Fruit fly (Drosophila melanogaster) whole organism, adult: ENCODE data around the gene CG4452.

ENCODE experiments used
- CG11617 ChIP-seq: fragments of 200-800 bp; sonication (Bioruptor generic); optimal IDR thresholded peaks from 2 replicates; lab custom pipeline; 2017; ENCODE audit warnings: mild to moderate bottlenecking, missing biosample characterization, missing genetic modification reagents, missing genetic modification characterization
- CG12768 ChIP-seq: fragments of 200-800 bp; sonication (Bioruptor generic); optimal IDR thresholded peaks from 2 replicates; lab custom pipeline; 2017; ENCODE audit warnings: missing biosample characterization, missing genetic modification characterization, mild to moderate bottlenecking, moderate library complexity, missing genetic modification reagents
- CG14711 ChIP-seq: fragments of 200-800 bp; sonication (Bioruptor generic); optimal IDR thresholded peaks from 2 replicates; lab custom pipeline; 2018; ENCODE audit warnings: missing biosample characterization, mild to moderate bottlenecking, missing genetic modification characterization, moderate library complexity
- CG1620 ChIP-seq: fragments of 200-800 bp; sonication (Bioruptor generic); optimal IDR thresholded peaks from 2 replicates; lab custom pipeline; 2016; ENCODE audit warnings: missing biosample characterization, missing genetic modification characterization
- CG33017 ChIP-seq: fragments of 200-800 bp; sonication (Bioruptor generic); optimal IDR thresholded peaks from 2 replicates; lab custom pipeline; 2018; ENCODE audit warnings: missing biosample characterization, mild to moderate bottlenecking, missing genetic modification characterization, moderate library complexity
- CG5204 ChIP-seq: fragments of 200-800 bp; sonication (Bioruptor generic); optimal IDR thresholded peaks from 2 replicates; lab custom pipeline; 2016; ENCODE audit warnings: missing biosample characterization, missing genetic modification characterization
- CG7045 ChIP-seq: fragments of 200-800 bp; sonication (Bioruptor generic); optimal IDR thresholded peaks from 2 replicates; lab custom pipeline; 2017; ENCODE audit warnings: missing biosample characterization, mild to moderate bottlenecking, missing genetic modification characterization
- CG7101 ChIP-seq: fragments of 200-800 bp; sonication (Bioruptor generic); optimal IDR thresholded peaks from 2 replicates; lab custom pipeline; 2018; ENCODE audit warnings: missing biosample characterization, mild to moderate bottlenecking, missing genetic modification characterization, moderate library complexity
- Clk ChIP-seq: fragments of 200-800 bp; sonication (Bioruptor generic); optimal IDR thresholded peaks from 2 replicates; lab custom pipeline; 2017; ENCODE audit warnings: missing biosample characterization, missing genetic modification characterization
- Crg-1 ChIP-seq: fragments of 200-800 bp; sonication (Bioruptor generic); optimal IDR thresholded peaks from 2 replicates; lab custom pipeline; 2016; ENCODE audit warnings: missing biosample characterization, missing genetic modification characterization
- Hr96 ChIP-seq: fragments of 200-800 bp; sonication (Bioruptor generic); optimal IDR thresholded peaks from 2 replicates; lab custom pipeline; 2016; ENCODE audit warnings: missing biosample characterization, missing genetic modification characterization
- Mnt ChIP-seq: fragments of 200-800 bp; sonication (Bioruptor generic); optimal IDR thresholded peaks from 2 replicates; lab custom pipeline; 2016; ENCODE audit warnings: missing biosample characterization, mild to moderate bottlenecking, missing genetic modification characterization
- bab1 ChIP-seq: fragments of 200-800 bp; sonication (Bioruptor generic); optimal IDR thresholded peaks from 3 replicates; lab custom pipeline; 2019; ENCODE audit warnings: missing biosample characterization, mild to moderate bottlenecking, missing genetic modification characterization, moderate library complexity
- cic ChIP-seq: fragments of 200-800 bp; sonication (Bioruptor generic); optimal IDR thresholded peaks from 2 replicates; lab custom pipeline; 2017; ENCODE audit warnings: missing biosample characterization, mild to moderate bottlenecking, missing genetic modification characterization, moderate library complexity
- cnc ChIP-seq, 2 experiments: fragments of >200 bp; optimal IDR thresholded peaks; 2 replicates each; lab custom pipeline; 2017
- kay ChIP-seq: fragments of 200-800 bp; sonication (Bioruptor generic); peaks from one replicate; lab custom pipeline; 2016; ENCODE audit warnings: missing biosample characterization, missing genetic modification characterization, borderline replicate concordance
- ovo ChIP-seq: fragments of 200-800 bp; sonication (Bioruptor generic); optimal IDR thresholded peaks from 2 replicates; lab custom pipeline; 2016; ENCODE audit warnings: missing biosample characterization, missing genetic modification characterization
- pad ChIP-seq: fragments of 200-800 bp; sonication (Bioruptor generic); optimal IDR thresholded peaks from 3 replicates; lab custom pipeline; 2017; ENCODE audit warnings: missing biosample characterization, missing genetic modification characterization, mild to moderate bottlenecking, moderate library complexity, missing genetic modification reagents
- tj ChIP-seq: fragments of 200-800 bp; sonication (Bioruptor generic); optimal IDR thresholded peaks from 3 replicates; lab custom pipeline; 2017; ENCODE audit warnings: missing biosample characterization, mild to moderate bottlenecking, missing genetic modification characterization, moderate library complexity
- toe ChIP-seq: fragments of 200-800 bp; sonication (Bioruptor generic); optimal IDR thresholded peaks from 2 replicates; lab custom pipeline; 2016; ENCODE audit warnings: missing biosample characterization, missing genetic modification characterization

Gene CG4452

DNA sequence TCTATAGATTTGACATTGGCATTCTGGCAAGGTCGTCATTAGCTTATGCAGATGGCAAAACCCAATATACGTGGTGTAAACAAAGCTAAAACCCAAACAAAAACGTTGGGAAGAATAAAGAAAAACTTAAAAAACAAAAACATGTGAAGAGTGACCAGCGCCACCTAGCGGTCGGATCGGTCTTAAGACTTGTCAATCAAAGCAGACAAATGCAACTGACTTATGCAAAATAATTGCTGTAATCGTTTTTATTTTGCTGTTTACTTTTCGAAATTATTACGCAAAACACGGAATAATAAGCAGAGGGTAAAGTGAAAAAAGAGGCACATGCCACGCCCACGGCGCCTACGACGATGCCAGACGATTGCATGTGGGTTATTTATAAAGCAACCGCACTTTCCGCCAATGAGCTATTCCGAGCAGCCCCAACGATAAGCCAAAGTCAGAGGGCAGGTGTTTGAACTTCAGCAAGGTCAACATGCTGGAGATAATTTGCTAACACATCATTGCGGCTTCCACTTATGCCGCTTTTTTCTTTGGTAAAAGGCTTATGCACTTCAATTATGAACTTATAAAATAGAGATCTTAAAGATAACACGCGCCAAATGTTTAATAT lies 10.9 kb upstream of the CG4452 start:
- no peak for TF ChIP-seq Crg-1 (GFP tag; lab: Kevin White, UChicago)

DNA sequence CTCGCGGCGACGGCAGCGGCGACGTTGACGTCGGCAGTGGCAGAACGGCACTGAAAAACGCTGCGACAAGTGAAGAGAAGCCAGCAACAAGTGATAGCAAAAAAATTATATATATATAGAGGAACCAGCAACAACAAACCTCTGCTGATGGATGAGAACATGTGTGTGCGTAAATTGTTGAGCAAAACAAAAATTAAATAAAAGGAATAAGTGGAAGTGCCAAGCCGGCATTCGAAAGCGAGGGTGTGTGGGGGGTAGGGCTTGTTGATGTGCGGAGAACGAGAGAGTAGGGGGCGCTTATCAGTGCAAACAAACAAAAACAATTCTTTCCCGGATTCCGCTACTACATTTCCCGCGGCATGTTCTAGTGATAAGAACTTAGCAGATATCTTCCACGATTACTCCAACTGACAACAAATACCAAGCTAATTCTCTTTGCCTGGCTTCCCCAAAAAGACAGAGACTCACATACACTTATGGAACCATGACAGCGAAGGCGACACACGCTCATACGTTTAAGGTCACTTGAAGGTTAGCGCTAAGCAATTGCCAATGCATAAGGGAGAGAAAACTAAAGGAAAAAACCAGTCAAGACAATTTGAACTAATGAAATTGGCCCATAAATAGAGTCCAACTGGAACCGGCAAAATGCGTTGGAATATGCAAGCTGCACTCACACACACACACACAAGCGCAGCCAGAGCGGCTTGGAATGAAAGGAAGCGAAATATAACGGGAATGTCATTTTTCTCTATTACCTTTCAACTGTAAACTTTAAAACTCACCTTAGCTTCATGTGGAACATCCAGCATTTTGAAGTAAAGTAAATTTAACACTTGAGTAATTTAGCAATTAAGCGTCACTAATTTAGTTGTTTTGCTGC lies 9.1 kb upstream of the CG4452 start:
- peak; percentile 65 for TF ChIP-seq pad (GFP tag; lab: Kevin White, UChicago)
- peak; percentile 76 for TF ChIP-seq tj
- TF ChIP-seq cnc (optimal IDR thresholded peaks at IDR 0.05; lab: Kevin White, UChicago): no peak
- no peak for TF ChIP-seq Hr96 (GFP tag; lab: Kevin White, UChicago)
- TF ChIP-seq ovo (GFP tag; lab: Kevin White, UChicago): peak; percentile 92
- no peak for TF ChIP-seq CG7101 (tag; lab: Kevin White, UChicago)
- peak; percentile 76 for TF ChIP-seq Mnt (GFP tag; lab: Kevin White, UChicago)
- TF ChIP-seq CG1620 (GFP tag; lab: Kevin White, UChicago): no peak
- TF ChIP-seq Clk (GFP tag; lab: Kevin White, UChicago): no peak
- peak; percentile 99 for TF ChIP-seq cic (GFP tag; lab: Kevin White, UChicago)
- TF ChIP-seq CG5204 (GFP tag; lab: Kevin White, UChicago): no peak
- no peak for TF ChIP-seq CG11617 (GFP tag; lab: Kevin White, UChicago)

DNA sequence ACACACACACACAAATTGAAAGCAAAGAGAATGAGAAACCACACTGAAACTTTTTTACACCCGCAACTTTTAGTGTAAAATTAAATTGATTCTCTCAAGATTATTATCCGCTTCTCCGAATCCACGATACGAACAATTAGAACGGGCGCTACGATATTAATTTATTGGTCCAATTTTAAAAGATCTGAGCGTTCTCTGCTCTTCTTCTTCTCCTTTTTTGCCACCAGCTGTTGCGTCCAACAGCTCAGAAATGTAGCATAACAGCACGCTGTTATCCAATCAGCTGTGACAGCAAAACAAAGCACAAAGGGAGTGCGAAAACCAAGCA lies 8.5 kb upstream of the CG4452 start, which contains the start of the genes UGP and Svip:
TSS of gene UGP (minus strand) at position 223 of the 328 bp plus-strand sequence.
TSS of gene Svip (plus strand) at position 287 of the 328 bp plus-strand sequence.
- TF ChIP-seq CG7101 (tag; lab: Kevin White, UChicago): peak; percentile 38
- TF ChIP-seq bab1 (GFP tag; lab: Kevin White, UChicago): peak; percentile 65
- no peak for TF ChIP-seq Crg-1 (GFP tag; lab: Kevin White, UChicago)
- TF ChIP-seq CG11617 (GFP tag; lab: Kevin White, UChicago): peak; percentile 26
- TF ChIP-seq CG33017: no peak
- TF ChIP-seq CG7045: peak; percentile 14
- TF ChIP-seq CG14711 (tag; lab: Kevin White, UChicago): peak; percentile 63
- no peak for TF ChIP-seq CG1620 (GFP tag; lab: Kevin White, UChicago)
- TF ChIP-seq tj: peak; percentile 30
- peak; percentile 49 for TF ChIP-seq Mnt (GFP tag; lab: Kevin White, UChicago)
- no peak for TF ChIP-seq Clk (GFP tag; lab: Kevin White, UChicago)
- TF ChIP-seq ovo (GFP tag; lab: Kevin White, UChicago): no peak
- no peak for TF ChIP-seq toe
- peak; percentile 76 for TF ChIP-seq kay

DNA sequence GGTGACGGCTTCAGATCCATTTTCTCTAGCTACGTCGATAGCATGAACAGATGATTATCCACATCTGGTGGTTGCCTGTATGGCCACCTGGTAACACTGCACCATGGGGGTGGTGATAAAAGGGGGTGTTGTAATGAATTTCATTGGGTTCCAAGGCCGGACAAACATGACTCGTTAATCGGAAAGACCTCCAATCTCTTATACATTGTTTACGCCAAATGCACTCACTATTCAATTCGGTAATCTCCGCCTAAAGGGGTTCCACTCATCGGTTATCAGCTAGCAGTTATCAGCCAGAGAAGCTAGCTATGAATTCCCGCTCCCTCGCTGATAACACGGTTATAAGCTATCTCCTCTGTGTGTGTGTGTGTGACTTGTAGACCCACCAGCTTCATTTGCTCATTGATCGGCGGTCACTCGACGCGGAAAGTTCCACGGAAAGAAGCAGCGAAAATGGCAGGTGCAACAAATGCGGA lies 6.9 kb upstream of the CG4452 start, which contains the start of gene Pdxk:
TSS of gene Pdxk (plus strand) at position 100 of the 476 bp plus-strand sequence.
- TF ChIP-seq toe: peak; percentile 46
- peak; percentile 39 for TF ChIP-seq bab1 (GFP tag; lab: Kevin White, UChicago)
- no peak for TF ChIP-seq CG1620 (GFP tag; lab: Kevin White, UChicago)
- TF ChIP-seq kay: no peak
- TF ChIP-seq Hr96 (GFP tag; lab: Kevin White, UChicago): no peak
- peak; percentile 21 for TF ChIP-seq ovo (GFP tag; lab: Kevin White, UChicago)
- peak; percentile 35 for TF ChIP-seq tj
- no peak for TF ChIP-seq Clk (GFP tag; lab: Kevin White, UChicago)
- TF ChIP-seq CG7101 (tag; lab: Kevin White, UChicago): peak; percentile 49
- peak; percentile 51 for TF ChIP-seq CG11617 (GFP tag; lab: Kevin White, UChicago)
- TF ChIP-seq CG33017: peak; percentile 69
- TF ChIP-seq CG5204 (GFP tag; lab: Kevin White, UChicago): no peak
- TF ChIP-seq pad (GFP tag; lab: Kevin White, UChicago): peak; percentile 50
- peak; percentile 23 for TF ChIP-seq CG14711 (tag; lab: Kevin White, UChicago)
- peak; percentile 94 for TF ChIP-seq cic (GFP tag; lab: Kevin White, UChicago)
- no peak for TF ChIP-seq Crg-1 (GFP tag; lab: Kevin White, UChicago)
- peak; percentile 1 for TF ChIP-seq CG7045
- TF ChIP-seq Mnt (GFP tag; lab: Kevin White, UChicago): peak; percentile 41
- peak; percentile 18 for TF ChIP-seq CG12768 (GFP tag; lab: Kevin White, UChicago)
- TF ChIP-seq cnc (optimal IDR thresholded peaks at IDR 0.05; lab: Kevin White, UChicago): peak in 1 of 2 experiments; percentile 3

DNA sequence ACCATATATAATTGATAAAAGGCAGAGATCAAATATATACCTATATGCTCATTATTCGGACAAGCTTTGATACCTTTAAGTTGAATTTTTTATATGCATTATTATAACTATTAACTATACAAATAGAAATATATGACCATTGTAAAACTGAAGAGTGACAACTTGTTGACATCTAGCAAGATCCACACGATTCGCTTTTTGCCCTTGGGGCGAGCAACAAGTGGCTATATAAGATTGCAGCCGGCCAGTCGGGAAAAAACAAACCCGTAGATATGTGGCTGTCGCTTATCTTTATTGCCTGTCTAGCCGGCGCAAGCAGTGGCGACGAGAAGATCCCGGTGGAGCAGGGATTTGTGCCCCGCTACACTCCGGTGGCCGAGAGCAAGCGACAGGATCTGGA lies 5.3 kb upstream of the CG4452 start, which contains the start of gene CG34456:
TSS of gene CG34456 (plus strand) at position 215 of the 400 bp plus-strand sequence.
- TF ChIP-seq CG11617 (GFP tag; lab: Kevin White, UChicago): peak; percentile 30
- TF ChIP-seq kay: peak; percentile 94
- TF ChIP-seq CG33017: peak; percentile 79
- no peak for TF ChIP-seq CG1620 (GFP tag; lab: Kevin White, UChicago)
- TF ChIP-seq toe: no peak
- no peak for TF ChIP-seq pad (GFP tag; lab: Kevin White, UChicago)
- no peak for TF ChIP-seq Hr96 (GFP tag; lab: Kevin White, UChicago)
- TF ChIP-seq bab1 (GFP tag; lab: Kevin White, UChicago): no peak
- TF ChIP-seq cnc (optimal IDR thresholded peaks at IDR 0.05; lab: Kevin White, UChicago): no peak
- TF ChIP-seq CG7101 (tag; lab: Kevin White, UChicago): peak; percentile 42
- no peak for TF ChIP-seq tj
- no peak for TF ChIP-seq CG14711 (tag; lab: Kevin White, UChicago)
- TF ChIP-seq CG12768 (GFP tag; lab: Kevin White, UChicago): peak; percentile 60
- no peak for TF ChIP-seq Mnt (GFP tag; lab: Kevin White, UChicago)
- TF ChIP-seq cic (GFP tag; lab: Kevin White, UChicago): peak; percentile 88
- TF ChIP-seq CG7045: peak; percentile 55
